Worm (Caenorhabditis elegans) whole organism, L4 larva: ENCODE data around the gene F54B11.11.
A peak's percentile ranks its signal among the peaks of the same experiment; 100 is the strongest.

ENCODE experiments used
- Y105C5A.15 ChIP-seq: fragments of 200-800 bp; sonication (Bioruptor generic); IDR thresholded peaks from 2 replicates; pipeline ENCODE4 v1.3.6; 2022; ENCODE audit warnings: missing genetic modification characterization, missing compliant biosample characterization
- Y48G9A.11 ChIP-seq: fragments of 200-800 bp; sonication (Bioruptor generic); IDR thresholded peaks from 2 replicates; pipeline ENCODE4 v1.3.6; 2022; ENCODE audit warnings: missing genetic modification reagents, missing genetic modification characterization, missing compliant biosample characterization
- ZK546.5 ChIP-seq, 2 experiments: sonication (generic microtip); optimal IDR thresholded peaks; 2 replicates each; lab custom pipeline; 2017; ENCODE audit warnings: missing biosample characterization in 2 of 2, missing genetic modification characterization in 2 of 2
- aha-1 ChIP-seq: fragments of 150-350 bp; peaks from one replicate; lab custom pipeline; 2014; ENCODE audit warnings: missing biosample characterization, missing genetic modification characterization
- ceh-28 ChIP-seq: fragments of 150-350 bp; optimal IDR thresholded peaks from 2 replicates; lab custom pipeline; 2014; ENCODE audit warnings: missing biosample characterization, missing genetic modification reagents, missing genetic modification characterization
- ceh-62 ChIP-seq: sonication (generic microtip); optimal IDR thresholded peaks from 2 replicates; lab custom pipeline; 2017; ENCODE audit warnings: missing biosample characterization, missing genetic modification characterization
- ces-1 ChIP-seq: fragments of 150-350 bp; sonication (generic microtip); optimal IDR thresholded peaks from 4 replicates; lab custom pipeline; 2014; ENCODE audit warnings: missing biosample characterization, missing genetic modification reagents, missing genetic modification characterization
- daf-16 ChIP-seq, 3 experiments: sonication (generic microtip); optimal IDR thresholded peaks; 2 replicates each; lab custom pipeline; 2016 to 2017; ENCODE audit warnings: missing genetic modification characterization in 3 of 3, missing genetic modification reagents in 3 of 3, mild to moderate bottlenecking in 2 of 3, missing compliant biosample characterization in 2 of 3, missing biosample characterization in 1 of 3, moderate library complexity in 1 of 3
- dmd-6 ChIP-seq: fragments of 200-800 bp; sonication (Bioruptor generic); IDR thresholded peaks from 2 replicates; pipeline ENCODE4 v1.3.6; 2022; ENCODE audit warnings: missing genetic modification reagents, missing genetic modification characterization, missing compliant biosample characterization
- dmd-8 ChIP-seq: fragments of 200-800 bp; sonication (Bioruptor generic); IDR thresholded peaks from 2 replicates; pipeline ENCODE4 v1.3.6; 2022; ENCODE audit warnings: missing genetic modification characterization, missing compliant biosample characterization
- dpl-1 ChIP-seq: fragments of 150-350 bp; optimal IDR thresholded peaks from 2 replicates; lab custom pipeline; 2014; ENCODE audit warnings: missing biosample characterization, missing genetic modification reagents, missing genetic modification characterization
- duxl-1 ChIP-seq: sonication (generic microtip); optimal IDR thresholded peaks from 2 replicates; lab custom pipeline; 2016; ENCODE audit warnings: mild to moderate bottlenecking, missing genetic modification characterization, moderate library complexity, missing compliant biosample characterization; ENCODE audit not compliant: poor library complexity
- dve-1 ChIP-seq: sonication (generic microtip); optimal IDR thresholded peaks from 2 replicates; lab custom pipeline; 2017; ENCODE audit warnings: antibody characterized with exemption, mild to moderate bottlenecking, missing genetic modification characterization, missing compliant biosample characterization; ENCODE audit not compliant: insufficient read depth
- egl-27 ChIP-seq: sonication (generic microtip); optimal IDR thresholded peaks from 3 replicates; lab custom pipeline; 2017; ENCODE audit warnings: missing biosample characterization, missing genetic modification reagents, missing genetic modification characterization
- egl-43 ChIP-seq: fragments of 200-800 bp; sonication (Bioruptor generic); IDR thresholded peaks from 2 replicates; pipeline ENCODE4 v1.3.6; 2022; ENCODE audit warnings: missing genetic modification reagents, missing genetic modification characterization, missing compliant biosample characterization
- fkh-10 ChIP-seq: fragments of 150-350 bp; optimal IDR thresholded peaks from 2 replicates; lab custom pipeline; 2014; ENCODE audit warnings: missing biosample characterization, missing genetic modification reagents, missing genetic modification characterization
- hif-1 ChIP-seq, 2 experiments: sonication (generic microtip); optimal IDR thresholded peaks; 2 replicates each; lab custom pipeline; 2016 to 2017; ENCODE audit warnings: missing compliant biosample characterization in 2 of 2, missing genetic modification characterization in 2 of 2, missing genetic modification reagents in 2 of 2, missing genotype in 2 of 2, mild to moderate bottlenecking in 1 of 2
- hlh-30 ChIP-seq: sonication (generic microtip); optimal IDR thresholded peaks from 2 replicates; lab custom pipeline; 2017; ENCODE audit warnings: antibody characterized with exemption, mild to moderate bottlenecking, missing genetic modification characterization, missing compliant biosample characterization; ENCODE audit not compliant: insufficient read depth
- lin-13 ChIP-seq: fragments of 150-350 bp; optimal IDR thresholded peaks from 2 replicates; lab custom pipeline; 2014; ENCODE audit warnings: missing biosample characterization, missing genetic modification reagents, missing genetic modification characterization
- lsy-2 ChIP-seq, 2 experiments: fragments of 150-350 bp in 1 of 2; sonication (generic microtip) in 1 of 2; optimal IDR thresholded peaks; 2 replicates each; lab custom pipeline; 2014 to 2017; ENCODE audit warnings: missing biosample characterization in 2 of 2, missing genetic modification characterization in 2 of 2
- mdl-1 ChIP-seq, 2 experiments: fragments of 150-350 bp in 1 of 2; sonication (generic microtip) in 1 of 2; optimal IDR thresholded peaks; 2 replicates each; lab custom pipeline; 2014 to 2017; ENCODE audit warnings: missing biosample characterization in 2 of 2, missing genetic modification characterization in 2 of 2
- mep-1 ChIP-seq: fragments of 150-350 bp; sonication (generic microtip); optimal IDR thresholded peaks from 3 replicates; lab custom pipeline; 2014; ENCODE audit warnings: missing biosample characterization, missing genetic modification characterization
- mxl-2 ChIP-seq: fragments of 200-800 bp; sonication (Bioruptor generic); conservative IDR thresholded peaks from 2 replicates; pipeline ENCODE4 v1.3.6; 2022; ENCODE audit warnings: missing genetic modification reagents, missing genetic modification characterization, missing compliant biosample characterization
- nhr-10 ChIP-seq: fragments of 150-350 bp; optimal IDR thresholded peaks from 2 replicates; lab custom pipeline; 2014; ENCODE audit warnings: missing biosample characterization, missing genetic modification characterization
- nhr-11 ChIP-seq: fragments of 150-350 bp; optimal IDR thresholded peaks from 2 replicates; lab custom pipeline; 2014; ENCODE audit warnings: missing biosample characterization, missing genetic modification characterization
- nhr-25 ChIP-seq: sonication (generic microtip); optimal IDR thresholded peaks from 2 replicates; lab custom pipeline; 2017; ENCODE audit warnings: missing genetic modification characterization, mild to moderate bottlenecking, missing compliant biosample characterization, antibody characterized with exemption, moderate library complexity, borderline replicate concordance; ENCODE audit not compliant: insufficient read depth
- nhr-28 ChIP-seq: fragments of 150-350 bp; optimal IDR thresholded peaks from 2 replicates; lab custom pipeline; 2014; ENCODE audit warnings: missing biosample characterization, missing genetic modification characterization
- nhr-41 ChIP-seq: fragments of 200-800 bp; sonication (Bioruptor generic); IDR thresholded peaks from 2 replicates; pipeline ENCODE4 v1.3.6; 2022; ENCODE audit warnings: missing genetic modification reagents, missing genetic modification characterization, missing compliant biosample characterization
- nhr-42 ChIP-seq: fragments of 200-800 bp; sonication (Bioruptor generic); IDR thresholded peaks from 2 replicates; pipeline ENCODE4 v1.3.6; 2022; ENCODE audit warnings: missing genetic modification characterization, missing compliant biosample characterization
- php-3 ChIP-seq: fragments of 200-800 bp; sonication (Bioruptor generic); IDR thresholded peaks from 2 replicates; pipeline ENCODE4 v1.3.6; 2022; ENCODE audit warnings: missing genetic modification reagents, missing genetic modification characterization, missing compliant biosample characterization
- pqm-1 ChIP-seq: sonication (generic microtip); optimal IDR thresholded peaks from 2 replicates; lab custom pipeline; 2017; ENCODE audit warnings: missing biosample characterization, missing genetic modification characterization
- saeg-2 ChIP-seq: fragments of 200-800 bp; sonication (Bioruptor generic); IDR thresholded peaks from 2 replicates; pipeline ENCODE4 v1.3.6; 2022; ENCODE audit warnings: missing genetic modification reagents, missing genetic modification characterization, missing compliant biosample characterization
- set-16 ChIP-seq: fragments of 200-800 bp; sonication (Bioruptor generic); IDR thresholded peaks from 2 replicates; pipeline ENCODE4 v1.3.6; 2022; ENCODE audit warnings: missing genetic modification reagents, missing genetic modification characterization, missing compliant biosample characterization
- skn-1 ChIP-seq: fragments of 150-350 bp; optimal IDR thresholded peaks from 2 replicates; lab custom pipeline; 2014; ENCODE audit warnings: missing biosample characterization, missing genetic modification characterization
- spr-3 ChIP-seq: fragments of 200-800 bp; sonication (Bioruptor generic); optimal IDR thresholded peaks from 2 replicates; lab custom pipeline; 2018; ENCODE audit warnings: mild to moderate bottlenecking, missing genetic modification characterization, missing compliant biosample characterization
- unc-39 ChIP-seq: sonication (generic microtip); optimal IDR thresholded peaks from 2 replicates; lab custom pipeline; 2017; ENCODE audit warnings: missing biosample characterization, missing genetic modification characterization
- unc-62 ChIP-seq, 3 experiments: fragments of 150-350 bp in 1 of 3; sonication (generic microtip); optimal IDR thresholded peaks in 2 of 3; peaks in 1 of 3; 1 replicate in 1 of 3; 2 replicates in 2 of 3; lab custom pipeline; 2014 to 2017; ENCODE audit warnings: missing biosample characterization in 3 of 3, missing genetic modification characterization in 3 of 3, missing genetic modification reagents in 3 of 3, missing genotype in 1 of 3
- zag-1 ChIP-seq: fragments of 150-350 bp; optimal IDR thresholded peaks from 2 replicates; lab custom pipeline; 2014; ENCODE audit warnings: missing biosample characterization, missing genetic modification characterization

Gene F54B11.11

ce11 chrX:13578483-13578882 lies at the start of gene F54B11.11:
TSS of gene F54B11.11 (plus strand) at chrX:13578783.
- no peak for TF ChIP-seq mxl-2 (GFP tag; lab: Robert Waterston, UW)
- TF ChIP-seq spr-3 (GFP tag; lab: Kevin White, UChicago) = no peak
- TF ChIP-seq saeg-2 (GFP tag; lab: Robert Waterston, UW) = no peak
- TF ChIP-seq Y48G9A.11 (GFP tag; lab: Robert Waterston, UW) = no peak
- TF ChIP-seq lin-13 (GFP tag; lab: Kevin White, UChicago) = no peak
- TF ChIP-seq Y105C5A.15 = no peak
- no peak for TF ChIP-seq daf-16 (GFP tag; optimal IDR thresholded peaks at IDR 0.05; lab: Kevin White, UChicago)
- TF ChIP-seq daf-16 (tag; optimal IDR thresholded peaks at IDR 0.05; lab: Kevin White, UChicago) = no peak
- no peak for TF ChIP-seq nhr-25 (tag; lab: Kevin White, UChicago)
- no peak for TF ChIP-seq set-16 (GFP tag; lab: Robert Waterston, UW)
- TF ChIP-seq unc-39 = no peak

- TF ChIP-seq spr-3 (GFP tag; lab: Kevin White, UChicago) = no peak
- TF ChIP-seq dmd-8 (GFP tag; lab: Robert Waterston, UW) = no peak
- peak in 1 of 2 experiments; percentile 92 for TF ChIP-seq unc-62 (GFP tag; optimal IDR thresholded peaks at IDR 0.05 in 1 of 2; lab: Kevin White, UChicago)
- no peak for TF ChIP-seq unc-62 (tag; optimal IDR thresholded peaks at IDR 0.05; lab: Kevin White, UChicago)
- no peak for TF ChIP-seq skn-1
- no peak for TF ChIP-seq ceh-62 (tag; lab: Kevin White, UChicago)
These were observed 48.4 kb upstream of the F54B11.11 start for ce11 chrX:13530015-13530778.

- TF ChIP-seq aha-1 (tag; lab: Kevin White, UChicago) = peak; percentile 76
- TF ChIP-seq hif-1 (tag; optimal IDR thresholded peaks at IDR 0.05; lab: Kevin White, UChicago) = no peak
- TF ChIP-seq unc-62 (GFP tag; optimal IDR thresholded peaks at IDR 0.05 in 1 of 2; lab: Kevin White, UChicago) = peak in 1 of 2 experiments; percentile 93
- TF ChIP-seq unc-62 (tag; optimal IDR thresholded peaks at IDR 0.05; lab: Kevin White, UChicago) = no peak
- no peak for TF ChIP-seq nhr-41 (GFP tag; lab: Robert Waterston, UW)
- peak; percentile 74 for TF ChIP-seq ces-1
- TF ChIP-seq egl-43 (GFP tag; lab: Robert Waterston, UW) = 0 out of 2 replicates have a peak, but pooled peaks have one; percentile 38
- peak; percentile 57 for TF ChIP-seq set-16 (GFP tag; lab: Robert Waterston, UW)
- peak; percentile 19 for TF ChIP-seq fkh-10
These were observed 45.9 kb upstream of the F54B11.11 start, which contains the start of gene acr-12 for ce11 chrX:13532424-13533309. TSS of gene acr-12 (plus strand) at chrX:13532853.

ce11 chrX:13536759-13537158 lies 41.8 kb upstream of the F54B11.11 start, which contains the start of gene R01E6.5:
TSS of gene R01E6.5 (plus strand) at chrX:13537059.
- TF ChIP-seq duxl-1 (no peak), php-3 (no peak), ZK546.5 (tag; optimal IDR thresholded peaks at IDR 0.05; lab: Kevin White, UChicago) (no peak)

ce11 chrX:13539701-13540100 lies 38.9 kb upstream of the F54B11.11 start:
- peak; percentile 58 for TF ChIP-seq dmd-6
- peak; percentile 52 for TF ChIP-seq hlh-30 (tag; lab: Kevin White, UChicago)
- no peak for TF ChIP-seq daf-16 (GFP tag; optimal IDR thresholded peaks at IDR 0.05; lab: Kevin White, UChicago)
- peak; percentile 25 for TF ChIP-seq daf-16 (tag; optimal IDR thresholded peaks at IDR 0.05; lab: Kevin White, UChicago)
- peak in 1 of 2 experiments; percentile 35 for TF ChIP-seq lsy-2 (tag; optimal IDR thresholded peaks at IDR 0.05; lab: Kevin White, UChicago)
- TF ChIP-seq dve-1 = peak; percentile 68
- peak in 1 of 2 experiments; percentile 96 for TF ChIP-seq unc-62 (GFP tag; optimal IDR thresholded peaks at IDR 0.05 in 1 of 2; lab: Kevin White, UChicago)
- no peak for TF ChIP-seq unc-62 (tag; optimal IDR thresholded peaks at IDR 0.05; lab: Kevin White, UChicago)
- no peak for TF ChIP-seq dpl-1 (GFP tag; lab: Kevin White, UChicago)
- no peak for TF ChIP-seq ceh-28
- TF ChIP-seq egl-27 (tag; lab: Kevin White, UChicago) = no peak
- no peak for TF ChIP-seq nhr-42 (GFP tag; lab: Robert Waterston, UW)
- TF ChIP-seq nhr-10 (tag; lab: Kevin White, UChicago) = peak; percentile 13
- TF ChIP-seq nhr-11 = peak; percentile 13
- TF ChIP-seq nhr-28 (tag; lab: Kevin White, UChicago) = peak; percentile 76
- TF ChIP-seq zag-1 = no peak
- no peak for TF ChIP-seq Y105C5A.15
- peak; percentile 18 for TF ChIP-seq mep-1 (tag; lab: Kevin White, UChicago)
- TF ChIP-seq pqm-1 = no peak
- TF ChIP-seq mdl-1 (tag; optimal IDR thresholded peaks at IDR 0.05; lab: Kevin White, UChicago) = peak in 1 of 2 experiments; percentile 51
